Worm (Caenorhabditis elegans): ENCODE measurements around the gene Y56A3A.22.

DNA sequence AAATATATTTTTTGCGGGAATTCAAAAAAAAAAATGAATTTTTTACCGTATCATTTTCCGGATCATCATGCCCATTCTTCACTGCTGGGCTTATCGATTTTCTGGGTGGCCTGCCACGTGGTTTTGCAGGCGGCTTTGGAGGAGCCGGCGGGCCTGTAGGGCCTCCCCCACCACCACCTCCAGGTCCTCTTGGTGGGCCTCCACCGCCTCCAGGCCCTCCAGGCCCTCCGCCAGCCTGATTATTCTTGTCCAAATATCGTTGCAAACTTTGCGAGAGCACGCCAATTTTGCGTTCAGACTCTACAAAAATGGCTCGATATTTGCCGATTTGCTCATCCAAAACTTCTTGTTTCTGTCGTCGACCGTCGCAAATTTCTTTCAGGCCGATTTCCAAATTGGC lies 29.6 kb downstream of the Y56A3A.22 start:
- TF ChIP-seq him-1 (tag; optimal IDR thresholded peaks at IDR 0.05) (no peak), W03F9.2 (tag; optimal IDR thresholded peaks at IDR 0.05) (no peak)
